Worm (Caenorhabditis elegans) whole organism, L2 larva: ENCODE data around the gene fbxa-60.
A peak's percentile ranks its signal among the peaks of the same experiment; 100 is the strongest.

ENCODE experiments used
- C34F6.9 ChIP-seq: fragments of 150-350 bp; optimal IDR thresholded peaks from 2 replicates; lab custom pipeline; 2014; ENCODE audit warnings: missing biosample characterization, missing genetic modification characterization
- Y55F3AM.14 ChIP-seq: fragments of 200-800 bp; sonication (Bioruptor generic); optimal IDR thresholded peaks from 2 replicates; lab custom pipeline; 2018; ENCODE audit warnings: mild to moderate bottlenecking, missing genetic modification characterization, missing compliant biosample characterization
- ZK546.5 ChIP-seq: sonication (generic microtip); optimal IDR thresholded peaks from 2 replicates; lab custom pipeline; 2017; ENCODE audit warnings: missing biosample characterization, missing genetic modification characterization
- alr-1 ChIP-seq: fragments of 150-350 bp; optimal IDR thresholded peaks from 2 replicates; lab custom pipeline; 2014; ENCODE audit warnings: missing biosample characterization, missing genetic modification characterization
- aly-2 ChIP-seq: fragments of 150-350 bp; optimal IDR thresholded peaks from 2 replicates; lab custom pipeline; 2014; ENCODE audit warnings: missing biosample characterization, missing genetic modification characterization
- blmp-1 ChIP-seq: sonication (generic microtip); optimal IDR thresholded peaks from 2 replicates; lab custom pipeline; 2017; ENCODE audit warnings: missing genetic modification characterization, mild to moderate bottlenecking, missing compliant biosample characterization, antibody characterized with exemption, moderate library complexity; ENCODE audit not compliant: insufficient read depth
- ceh-16 ChIP-seq: fragments of 150-350 bp; optimal IDR thresholded peaks from 2 replicates; lab custom pipeline; 2014; ENCODE audit warnings: missing biosample characterization, missing genetic modification characterization
- ceh-82 ChIP-seq: fragments of 150-350 bp; optimal IDR thresholded peaks from 2 replicates; lab custom pipeline; 2014; ENCODE audit warnings: missing biosample characterization, missing genetic modification characterization
- dmd-4 ChIP-seq: sonication (generic microtip); optimal IDR thresholded peaks from 2 replicates; lab custom pipeline; 2017; ENCODE audit warnings: missing biosample characterization, missing genetic modification characterization
- egl-27 ChIP-seq: sonication (generic microtip); optimal IDR thresholded peaks from 3 replicates; lab custom pipeline; 2017; ENCODE audit warnings: missing biosample characterization, missing genetic modification reagents, missing genetic modification characterization
- elt-1 ChIP-seq: fragments of 150-350 bp; optimal IDR thresholded peaks from 2 replicates; lab custom pipeline; 2014; ENCODE audit warnings: missing biosample characterization, missing genetic modification characterization
- elt-3 ChIP-seq: sonication (generic microtip); optimal IDR thresholded peaks from 2 replicates; lab custom pipeline; 2017; ENCODE audit warnings: missing biosample characterization, missing genetic modification characterization
- fos-1 ChIP-seq: fragments of 150-350 bp; optimal IDR thresholded peaks from 2 replicates; lab custom pipeline; 2014; ENCODE audit warnings: missing biosample characterization, missing genetic modification characterization
- gmeb-1 ChIP-seq: fragments of 150-350 bp; optimal IDR thresholded peaks from 2 replicates; lab custom pipeline; 2014; ENCODE audit warnings: missing biosample characterization, missing genetic modification characterization
- lin-11 ChIP-seq: fragments of 150-350 bp; sonication (generic microtip); optimal IDR thresholded peaks from 2 replicates; lab custom pipeline; 2014; ENCODE audit warnings: missing biosample characterization, missing genetic modification characterization, inconsistent platforms, mixed read lengths
- lin-39 ChIP-seq: fragments of 150-350 bp; optimal IDR thresholded peaks from 2 replicates; lab custom pipeline; 2014; ENCODE audit warnings: missing biosample characterization, missing genetic modification reagents, missing genetic modification characterization
- lsy-2 ChIP-seq, 2 experiments: fragments of 150-350 bp in 1 of 2; sonication (generic microtip) in 1 of 2; optimal IDR thresholded peaks; 2 replicates each; lab custom pipeline; 2014 to 2017; ENCODE audit warnings: missing biosample characterization in 2 of 2, missing genetic modification characterization in 2 of 2
- mbf-1 ChIP-seq: sonication (generic microtip); optimal IDR thresholded peaks from 2 replicates; lab custom pipeline; 2017; ENCODE audit warnings: missing biosample characterization, missing genetic modification characterization
- nhr-10 ChIP-seq: sonication (generic microtip); optimal IDR thresholded peaks from 2 replicates; lab custom pipeline; 2017; ENCODE audit warnings: missing biosample characterization, missing genetic modification characterization
- nhr-11 ChIP-seq: fragments of 150-350 bp; optimal IDR thresholded peaks from 2 replicates; lab custom pipeline; 2014; ENCODE audit warnings: missing biosample characterization, missing genetic modification characterization
- nhr-12 ChIP-seq: fragments of 150-350 bp; optimal IDR thresholded peaks from 2 replicates; lab custom pipeline; 2014; ENCODE audit warnings: missing biosample characterization, missing genetic modification characterization
- nhr-129 ChIP-seq: fragments of 150-350 bp; optimal IDR thresholded peaks from 2 replicates; lab custom pipeline; 2014; ENCODE audit warnings: missing biosample characterization, missing genetic modification characterization
- nhr-21 ChIP-seq: fragments of 150-350 bp; optimal IDR thresholded peaks from 2 replicates; lab custom pipeline; 2014; ENCODE audit warnings: missing biosample characterization, missing genetic modification characterization
- nhr-23 ChIP-seq: fragments of 150-350 bp; optimal IDR thresholded peaks from 2 replicates; lab custom pipeline; 2014; ENCODE audit warnings: missing biosample characterization, missing genetic modification reagents, missing genetic modification characterization
- nhr-237 ChIP-seq: fragments of 150-350 bp; optimal IDR thresholded peaks from 2 replicates; lab custom pipeline; 2014; ENCODE audit warnings: missing biosample characterization, missing genetic modification characterization
- nhr-25 ChIP-seq: fragments of 150-350 bp; sonication (generic microtip); optimal IDR thresholded peaks from 3 replicates; lab custom pipeline; 2014; ENCODE audit warnings: missing biosample characterization, missing genetic modification characterization
- nhr-77 ChIP-seq: fragments of 150-350 bp; optimal IDR thresholded peaks from 2 replicates; lab custom pipeline; 2014; ENCODE audit warnings: missing biosample characterization, missing genetic modification characterization
- peb-1 ChIP-seq: fragments of 150-350 bp; optimal IDR thresholded peaks from 2 replicates; lab custom pipeline; 2014; ENCODE audit warnings: missing biosample characterization, missing genetic modification characterization
- sem-4 ChIP-seq: fragments of 150-350 bp; optimal IDR thresholded peaks from 2 replicates; lab custom pipeline; 2014; ENCODE audit warnings: missing biosample characterization, missing genetic modification reagents, missing genetic modification characterization
- sma-3 ChIP-seq: sonication (generic microtip); optimal IDR thresholded peaks from 2 replicates; lab custom pipeline; 2016; ENCODE audit warnings: missing genetic modification reagents, missing genetic modification characterization, missing compliant biosample characterization
- snpc-4 ChIP-seq: fragments of 150-350 bp; optimal IDR thresholded peaks from 2 replicates; lab custom pipeline; 2014; ENCODE audit warnings: missing biosample characterization, missing genetic modification characterization
- unc-39 ChIP-seq: fragments of 150-350 bp; optimal IDR thresholded peaks from 2 replicates; lab custom pipeline; 2014; ENCODE audit warnings: missing biosample characterization, missing genetic modification characterization
- unc-55 ChIP-seq: fragments of 150-350 bp; sonication (generic microtip); optimal IDR thresholded peaks from 3 replicates; lab custom pipeline; 2014; ENCODE audit warnings: missing biosample characterization, missing genetic modification reagents, missing genetic modification characterization
- unc-62 ChIP-seq: fragments of 150-350 bp; optimal IDR thresholded peaks from 2 replicates; lab custom pipeline; 2014; ENCODE audit warnings: missing biosample characterization, missing genetic modification reagents, missing genetic modification characterization
- ztf-1 ChIP-seq: fragments of 200-800 bp; sonication (Bioruptor generic); conservative IDR thresholded peaks from 2 replicates; pipeline ENCODE4 v1.3.6; 2022; ENCODE audit warnings: missing genetic modification characterization, missing compliant biosample characterization
- ztf-11 ChIP-seq: sonication (generic microtip); optimal IDR thresholded peaks from 2 replicates; lab custom pipeline; 2017; ENCODE audit warnings: missing biosample characterization, missing genetic modification characterization
- ztf-4 ChIP-seq: fragments of 150-350 bp; optimal IDR thresholded peaks from 2 replicates; lab custom pipeline; 2014; ENCODE audit warnings: missing biosample characterization, missing genetic modification characterization

Gene fbxa-60

ce11 chrIII:981960-982359 is 35.9 kb upstream of the fbxa-60 start:
- peak; percentile 69 for TF ChIP-seq unc-55 (GFP tag; lab: Kevin White, UChicago)
- TF ChIP-seq nhr-77 (tag; lab: Kevin White, UChicago) = no peak
- TF ChIP-seq nhr-237 (tag; lab: Kevin White, UChicago) = no peak
- no peak for TF ChIP-seq elt-3
- no peak for TF ChIP-seq aly-2 (tag; lab: Kevin White, UChicago)
- TF ChIP-seq lin-11 (tag; lab: Kevin White, UChicago) = no peak
- TF ChIP-seq C34F6.9 (tag; lab: Kevin White, UChicago) = peak; percentile 58
- TF ChIP-seq unc-62 (GFP tag; lab: Kevin White, UChicago) = no peak
- TF ChIP-seq ZK546.5 (tag; lab: Kevin White, UChicago) = no peak
- TF ChIP-seq gmeb-1 (tag; lab: Kevin White, UChicago) = peak; percentile 41
- TF ChIP-seq sem-4 (tag; lab: Kevin White, UChicago) = peak; percentile 4
- TF ChIP-seq egl-27 (tag; lab: Kevin White, UChicago) = no peak
- TF ChIP-seq alr-1 (tag; lab: Kevin White, UChicago) = no peak
- TF ChIP-seq dmd-4 (tag; lab: Kevin White, UChicago) = no peak
- TF ChIP-seq Y55F3AM.14 = no peak
- TF ChIP-seq ceh-16 = no peak
- peak in 1 of 2 experiments; percentile 4 for TF ChIP-seq lsy-2 (tag; optimal IDR thresholded peaks at IDR 0.05; lab: Kevin White, UChicago)
- no peak for TF ChIP-seq ztf-11 (tag; lab: Kevin White, UChicago)
- TF ChIP-seq nhr-129 (tag; lab: Kevin White, UChicago) = peak; percentile 21
- TF ChIP-seq nhr-25 (tag; lab: Kevin White, UChicago) = peak; percentile 17
- peak; percentile 51 for TF ChIP-seq fos-1 (tag; lab: Kevin White, UChicago)
- TF ChIP-seq ztf-4 (tag; lab: Kevin White, UChicago) = no peak

DNA sequence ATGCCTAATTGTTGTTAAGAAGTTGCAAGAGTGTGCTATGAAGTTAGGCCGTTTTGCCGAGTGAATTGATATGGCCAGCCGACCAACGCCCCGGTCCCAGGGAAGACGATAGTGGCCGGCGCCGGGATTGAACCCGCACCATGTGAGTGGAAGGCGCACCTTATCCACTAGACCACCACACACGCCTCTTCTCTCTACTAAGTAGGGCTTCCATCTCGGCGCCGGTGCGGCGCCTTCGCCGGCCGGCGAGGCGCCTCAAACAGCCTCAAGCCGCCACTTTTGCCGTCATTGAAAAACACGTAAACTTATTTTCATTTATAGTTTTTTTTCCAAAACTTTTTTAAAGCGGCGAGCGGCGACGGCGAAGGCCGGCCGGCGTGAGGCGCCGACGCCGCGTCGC is 32.8 kb upstream of the fbxa-60 start:
- TF ChIP-seq egl-27 (tag; lab: Kevin White, UChicago) (no peak), nhr-10 (no peak), nhr-23 (tag; lab: Kevin White, UChicago) (no peak), nhr-25 (tag; lab: Kevin White, UChicago) (no peak), unc-62 (GFP tag; lab: Kevin White, UChicago) (no peak), Y55F3AM.14 (no peak), nhr-77 (tag; lab: Kevin White, UChicago) (no peak), mbf-1 (tag; lab: Kevin White, UChicago) (no peak), ztf-1 (GFP tag; lab: Robert Waterston, UW) (no peak), sma-3 (GFP tag; lab: Kevin White, UChicago) (no peak), lin-39 (no peak), elt-1 (tag; lab: Kevin White, UChicago) (no peak), fos-1 (tag; lab: Kevin White, UChicago) (no peak), lin-11 (tag; lab: Kevin White, UChicago) (no peak), unc-39 (no peak), ztf-11 (tag; lab: Kevin White, UChicago) (no peak), sem-4 (tag; lab: Kevin White, UChicago) (no peak), snpc-4 (tag; lab: Kevin White, UChicago) (no peak), nhr-21 (tag; lab: Kevin White, UChicago) (no peak), nhr-12 (no peak)

- TF ChIP-seq nhr-12 (no peak), blmp-1 (no peak), ceh-16 (no peak), ztf-1 (GFP tag; lab: Robert Waterston, UW) (no peak), nhr-10 (no peak), nhr-25 (tag; lab: Kevin White, UChicago) (no peak), nhr-129 (tag; lab: Kevin White, UChicago) (no peak), unc-62 (GFP tag; lab: Kevin White, UChicago) (no peak)
- TF ChIP-seq, all 48 proteins: peak for 0
Observed at ce11 chrIII:970928-971327, 24.8 kb upstream of the fbxa-60 start.

ce11 chrIII:966259-966658 is 20.2 kb upstream of the fbxa-60 start:
- TF ChIP-seq egl-27 (tag; lab: Kevin White, UChicago) (no peak), gmeb-1 (tag; lab: Kevin White, UChicago) (no peak), nhr-21 (tag; lab: Kevin White, UChicago) (no peak), ceh-82 (tag; lab: Kevin White, UChicago) (no peak), peb-1 (no peak), ZK546.5 (tag; lab: Kevin White, UChicago) (no peak), nhr-11 (no peak), nhr-237 (tag; lab: Kevin White, UChicago) (no peak)
- TF ChIP-seq, all 48 proteins: peak for 0
